Worm (Caenorhabditis elegans) whole organism, L1 larva: ENCODE results near the gene eif-1.A.
A peak's percentile ranks its signal among the peaks of the same experiment; 100 is the strongest.

Experiments used
- aha-1 ChIP-seq: fragments of 150-350 bp; optimal IDR thresholded peaks from 2 replicates; lab custom pipeline; 2014; ENCODE audit warnings: missing biosample characterization, missing genetic modification characterization
- blmp-1 ChIP-seq: fragments of 150-350 bp; optimal IDR thresholded peaks from 2 replicates; lab custom pipeline; 2014; ENCODE audit warnings: missing biosample characterization, missing genetic modification characterization
- ceh-90 ChIP-seq: sonication (generic microtip); optimal IDR thresholded peaks from 2 replicates; lab custom pipeline; 2016; ENCODE audit warnings: missing genetic modification characterization, missing compliant biosample characterization
- dpl-1 ChIP-seq, 3 experiments: fragments of 150-350 bp in 2 of 3; sonication (generic microtip) in 1 of 3; optimal IDR thresholded peaks; 2 replicates each; lab custom pipeline; 2014 to 2017; ENCODE audit warnings: missing biosample characterization in 3 of 3, missing genetic modification characterization in 3 of 3, missing genetic modification reagents in 3 of 3
- efl-1 ChIP-seq, 4 experiments: fragments of 150-350 bp; optimal IDR thresholded peaks in 3 of 4; peaks in 1 of 4; 1 replicate in 1 of 4; 2 replicates in 3 of 4; lab custom pipeline; 2014; ENCODE audit warnings: missing biosample characterization in 2 of 4, missing genetic modification characterization in 2 of 4, missing genetic modification reagents in 2 of 4
- efl-3 ChIP-seq: fragments of 200-800 bp; sonication (Bioruptor generic); optimal IDR thresholded peaks from 2 replicates; lab custom pipeline; 2018; ENCODE audit warnings: mild to moderate bottlenecking, missing genetic modification characterization, missing compliant biosample characterization
- egl-27 ChIP-seq, 2 experiments: fragments of 150-350 bp in 1 of 2; sonication (generic microtip); optimal IDR thresholded peaks; 3 replicates each; lab custom pipeline; 2017 to 2018; ENCODE audit warnings: missing biosample characterization in 2 of 2, missing genetic modification characterization in 2 of 2, missing genetic modification reagents in 2 of 2
- elt-2 ChIP-seq: sonication (generic microtip); optimal IDR thresholded peaks from 2 replicates; lab custom pipeline; 2016; ENCODE audit warnings: missing genetic modification characterization, mild to moderate bottlenecking, inconsistent platforms, missing compliant biosample characterization, missing genetic modification reagents
- elt-3 ChIP-seq, 6 experiments: fragments of 150-350 bp in 1 of 6; sonication (generic microtip); optimal IDR thresholded peaks; 2 replicates each; lab custom pipeline; 2017 to 2018; ENCODE audit warnings: missing biosample characterization in 6 of 6, missing genetic modification characterization in 6 of 6, inconsistent platforms in 1 of 6
- ets-5 ChIP-seq: fragments of 200-800 bp; sonication (Bioruptor generic); IDR thresholded peaks from 2 replicates; pipeline ENCODE4 v1.3.6; 2022; ENCODE audit warnings: missing genetic modification characterization, missing compliant biosample characterization
- fos-1 ChIP-seq: fragments of 150-350 bp; optimal IDR thresholded peaks from 2 replicates; lab custom pipeline; 2014; ENCODE audit warnings: missing biosample characterization, missing genetic modification characterization
- grh-1 ChIP-seq: fragments of 200-800 bp; sonication (Bioruptor generic); IDR thresholded peaks from 2 replicates; pipeline ENCODE4 v1.3.6; 2022; ENCODE audit warnings: missing genetic modification reagents, missing genetic modification characterization, missing compliant biosample characterization
- hlh-17 ChIP-seq: fragments of 200-800 bp; sonication (Bioruptor generic); optimal IDR thresholded peaks from 2 replicates; lab custom pipeline; 2018; ENCODE audit warnings: missing genetic modification characterization, mild to moderate bottlenecking, missing compliant biosample characterization, moderate library complexity, borderline replicate concordance
- hlh-4 ChIP-seq: sonication (generic microtip); optimal IDR thresholded peaks from 2 replicates; lab custom pipeline; 2016; ENCODE audit warnings: mild to moderate bottlenecking, missing genetic modification characterization, missing compliant biosample characterization
- irx-1 ChIP-seq: sonication (generic microtip); optimal IDR thresholded peaks from 2 replicates; lab custom pipeline; 2016; ENCODE audit warnings: missing genetic modification characterization, missing compliant biosample characterization
- jun-1 ChIP-seq: fragments of 150-350 bp; optimal IDR thresholded peaks from 2 replicates; lab custom pipeline; 2014; ENCODE audit warnings: missing biosample characterization, missing genetic modification reagents, missing genetic modification characterization
- lin-13 ChIP-seq: fragments of 150-350 bp; optimal IDR thresholded peaks from 2 replicates; lab custom pipeline; 2014; ENCODE audit warnings: missing biosample characterization, missing genetic modification reagents, missing genetic modification characterization
- lin-14 ChIP-seq: fragments of 200-800 bp; sonication (Bioruptor generic); optimal IDR thresholded peaks from 2 replicates; lab custom pipeline; 2018; ENCODE audit warnings: mild to moderate bottlenecking, missing genetic modification characterization, moderate library complexity, missing compliant biosample characterization
- lin-35 ChIP-seq, 2 experiments: fragments of 150-350 bp; optimal IDR thresholded peaks; 2 replicates each; lab custom pipeline; 2014; ENCODE audit warnings: missing biosample characterization in 2 of 2, missing genetic modification characterization in 2 of 2, missing genetic modification reagents in 2 of 2
- mdl-1 ChIP-seq, 2 experiments: fragments of 150-350 bp; optimal IDR thresholded peaks; 2 replicates each; lab custom pipeline; 2014 to 2017; ENCODE audit warnings: missing biosample characterization in 2 of 2, missing genetic modification characterization in 2 of 2, inconsistent platforms in 1 of 2
- mep-1 ChIP-seq: fragments of 150-350 bp; optimal IDR thresholded peaks from 2 replicates; lab custom pipeline; 2014; ENCODE audit warnings: missing biosample characterization, missing genetic modification characterization
- nhr-19 ChIP-seq: fragments of 200-800 bp; sonication (Bioruptor generic); conservative IDR thresholded peaks from 2 replicates; pipeline ENCODE4 v1.3.6; 2022; ENCODE audit warnings: missing genetic modification characterization, missing compliant biosample characterization
- nhr-20 ChIP-seq: sonication (generic microtip); optimal IDR thresholded peaks from 2 replicates; lab custom pipeline; 2016; ENCODE audit warnings: mild to moderate bottlenecking, missing genetic modification characterization, missing compliant biosample characterization
- nhr-71 ChIP-seq: sonication (generic microtip); optimal IDR thresholded peaks from 2 replicates; lab custom pipeline; 2016; ENCODE audit warnings: mild to moderate bottlenecking, missing genetic modification characterization, moderate library complexity, missing compliant biosample characterization
- nhr-76 ChIP-seq: sonication (generic microtip); optimal IDR thresholded peaks from 2 replicates; lab custom pipeline; 2017; ENCODE audit warnings: missing biosample characterization, missing genetic modification characterization
- nhr-77 ChIP-seq: fragments of 150-350 bp; optimal IDR thresholded peaks from 2 replicates; lab custom pipeline; 2014; ENCODE audit warnings: missing biosample characterization, missing genetic modification characterization
- snu-23 ChIP-seq: sonication (generic microtip); optimal IDR thresholded peaks from 2 replicates; lab custom pipeline; 2016; ENCODE audit warnings: missing genetic modification characterization, missing compliant biosample characterization
- sptf-1 ChIP-seq: fragments of 150-350 bp; optimal IDR thresholded peaks from 2 replicates; lab custom pipeline; 2014; ENCODE audit warnings: missing biosample characterization, missing genetic modification characterization
- xbp-1 ChIP-seq: sonication (generic microtip); optimal IDR thresholded peaks from 2 replicates; lab custom pipeline; 2016; ENCODE audit warnings: missing genetic modification characterization, missing compliant biosample characterization
- ztf-11 ChIP-seq, 2 experiments: sonication (generic microtip); optimal IDR thresholded peaks; 2 replicates each; lab custom pipeline; 2016 to 2017; ENCODE audit warnings: missing genetic modification characterization in 2 of 2, missing biosample characterization in 1 of 2, missing compliant biosample characterization in 1 of 2

eif-1.A gene

DNA sequence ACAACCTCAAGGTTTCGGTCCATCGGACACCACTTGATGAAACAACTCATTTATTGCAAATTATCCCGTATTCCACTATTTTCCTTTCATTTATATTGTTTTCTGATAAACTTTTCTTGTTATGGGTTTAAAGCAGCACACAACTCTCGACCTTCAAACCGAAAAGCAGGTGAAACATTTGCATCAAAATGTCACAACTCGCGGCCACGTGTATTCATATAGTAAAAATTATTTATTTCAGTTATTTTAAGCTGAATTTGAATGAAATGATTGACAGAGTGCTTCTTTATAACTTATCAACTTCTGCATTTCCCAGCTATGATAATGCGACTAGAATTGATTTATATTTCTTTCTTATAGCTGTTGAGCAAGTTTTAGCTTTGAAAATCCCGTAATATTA is 1.1 kb downstream of the eif-1.A start, which contains the start of gene srw-95:
Gene srw-95, plus strand, starts transcription at position 213 of the 400 bp plus-strand sequence.
- TF ChIP-seq irx-1 (tag; lab: Kevin White, UChicago) (no peak), efl-1 (optimal IDR thresholded peaks at IDR 0.05; lab: Kevin White, UChicago) (no peak), efl-1 (GFP tag; optimal IDR thresholded peaks at IDR 0.05 in 1 of 2; lab: Kevin White, UChicago) (peak in 1 of 2 experiments; percentile 83)

DNA sequence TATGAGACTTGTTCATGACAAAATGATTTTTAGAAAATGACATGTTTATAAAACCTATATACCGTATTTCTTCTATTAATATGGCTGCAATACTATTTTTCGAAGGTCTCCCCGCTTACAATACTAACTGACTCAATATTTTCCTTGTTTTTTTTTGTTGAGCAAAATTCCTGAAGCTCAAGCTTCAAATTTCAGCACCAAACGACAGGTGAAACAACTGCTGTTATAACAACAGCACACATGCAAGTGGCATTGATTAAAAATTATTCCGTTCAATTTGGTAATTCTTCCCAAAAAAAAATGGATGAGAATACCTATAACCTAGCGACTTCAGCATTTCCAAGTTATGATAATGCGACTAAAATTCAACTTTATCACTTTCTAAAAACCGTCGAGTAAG is 3.5 kb downstream of the eif-1.A start, which contains the start of gene srw-94:
Gene srw-94, plus strand, starts transcription at position 301 of the 400 bp plus-strand sequence.
- TF ChIP-seq lin-14 (no peak), dpl-1 (GFP tag; optimal IDR thresholded peaks at IDR 0.05; lab: Kevin White, UChicago) (no peak), xbp-1 (no peak), egl-27 (tag; optimal IDR thresholded peaks at IDR 0.05; lab: Kevin White, UChicago) (no peak), nhr-71 (no peak), elt-2 (tag; lab: Kevin White, UChicago) (no peak), nhr-20 (tag; lab: Kevin White, UChicago) (no peak), snu-23 (GFP tag; lab: Kevin White, UChicago) (no peak), elt-3 (tag; optimal IDR thresholded peaks at IDR 0.05; lab: Kevin White, UChicago) (no peak), grh-1 (GFP tag; lab: Robert Waterston, UW) (no peak)

DNA sequence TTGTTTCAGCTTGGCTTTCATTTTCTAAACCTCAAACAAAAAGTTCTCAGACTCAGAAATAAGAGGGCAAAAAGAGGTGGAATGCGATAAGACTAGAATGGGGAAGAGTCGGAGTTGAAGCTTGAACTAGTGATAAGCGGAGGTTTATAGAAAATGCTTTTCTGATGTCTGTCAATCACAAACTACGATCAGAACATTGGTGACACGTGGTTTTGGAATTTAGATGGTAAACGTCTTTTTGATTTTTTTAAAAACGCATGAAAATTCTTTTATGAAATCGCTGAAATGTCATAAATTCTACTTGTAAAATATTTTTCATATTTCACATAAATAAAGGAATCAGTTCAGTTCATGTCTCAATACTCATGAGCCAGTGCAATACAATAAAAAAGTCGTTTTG is 10.3 kb downstream of the eif-1.A start, which contains the start of gene H06H21.8:
Gene H06H21.8, minus strand, starts transcription at position 78 of the 400 bp plus-strand sequence.
- peak in 1 of 2 experiments; percentile 11 for TF ChIP-seq lin-35 (GFP tag; optimal IDR thresholded peaks at IDR 0.05; lab: Kevin White, UChicago)
- peak; percentile 35 for TF ChIP-seq elt-2 (tag; lab: Kevin White, UChicago)
- no peak for TF ChIP-seq aha-1
- TF ChIP-seq efl-1 (optimal IDR thresholded peaks at IDR 0.05; lab: Kevin White, UChicago): no peak
- peak in 1 of 2 experiments; percentile 76 for TF ChIP-seq efl-1 (GFP tag; optimal IDR thresholded peaks at IDR 0.05 in 1 of 2; lab: Kevin White, UChicago)

DNA sequence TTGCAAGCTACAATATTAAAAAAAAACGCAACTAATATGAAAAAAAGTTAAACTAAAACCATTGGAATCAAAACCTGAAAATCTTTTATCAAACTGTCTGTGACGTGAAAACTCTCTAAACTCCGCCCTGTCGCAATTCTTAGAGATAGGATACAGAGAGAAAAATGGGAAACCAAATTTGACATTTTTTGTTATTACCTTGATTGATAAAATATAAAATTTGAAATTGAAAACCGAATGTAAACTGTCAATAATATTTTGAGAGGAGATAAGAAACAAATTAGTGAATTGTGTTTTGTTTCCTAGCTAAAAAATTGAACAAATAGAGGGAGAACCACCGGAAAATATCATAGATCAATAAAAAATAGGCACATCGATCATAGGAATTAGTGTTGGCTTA is 11.1 kb downstream of the eif-1.A start:
- no peak for TF ChIP-seq mep-1 (tag; lab: Kevin White, UChicago)
- TF ChIP-seq efl-1 (optimal IDR thresholded peaks at IDR 0.05; lab: Kevin White, UChicago): no peak
- TF ChIP-seq efl-1 (GFP tag; optimal IDR thresholded peaks at IDR 0.05 in 1 of 2; lab: Kevin White, UChicago): peak in 1 of 2 experiments; percentile 54

DNA sequence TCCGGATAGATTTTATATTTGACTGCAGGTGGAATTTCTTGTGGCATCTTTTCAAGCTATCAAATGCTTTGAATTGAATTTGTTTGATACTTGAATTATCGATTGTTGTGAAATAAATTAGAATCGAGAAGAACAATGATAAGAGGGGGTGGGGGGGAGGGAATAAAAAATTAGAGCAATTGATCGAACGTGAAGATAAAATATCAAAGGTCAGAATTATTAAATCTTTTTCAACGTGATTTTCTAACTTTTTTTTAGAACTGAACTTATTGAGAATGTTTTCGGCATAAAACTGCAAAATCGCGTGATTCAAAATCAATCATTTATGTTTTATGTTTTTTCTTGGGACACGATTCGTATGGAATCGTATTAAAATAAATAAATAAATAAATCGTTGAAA is 16.5 kb downstream of the eif-1.A start, which contains the start of gene mpz-4:
Gene mpz-4, minus strand, starts transcription at position 101 of the 400 bp plus-strand sequence.
- TF ChIP-seq elt-3 (tag; optimal IDR thresholded peaks at IDR 0.05; lab: Kevin White, UChicago): no peak
- no peak for TF ChIP-seq ztf-11 (tag; optimal IDR thresholded peaks at IDR 0.05; lab: Kevin White, UChicago)
- TF ChIP-seq efl-3: no peak
- no peak for TF ChIP-seq lin-13 (GFP tag; lab: Kevin White, UChicago)
- TF ChIP-seq ets-5 (GFP tag; lab: Robert Waterston, UW): no peak
- TF ChIP-seq sptf-1 (tag; lab: Kevin White, UChicago): no peak
- TF ChIP-seq jun-1 (tag; lab: Kevin White, UChicago): no peak
- TF ChIP-seq mep-1 (tag; lab: Kevin White, UChicago): no peak
- no peak for TF ChIP-seq nhr-77 (tag; lab: Kevin White, UChicago)
- TF ChIP-seq nhr-76: no peak
- no peak for TF ChIP-seq mdl-1 (tag; optimal IDR thresholded peaks at IDR 0.05; lab: Kevin White, UChicago)
- no peak for TF ChIP-seq blmp-1
- no peak for TF ChIP-seq fos-1
- no peak for TF ChIP-seq hlh-4 (tag; lab: Kevin White, UChicago)

DNA sequence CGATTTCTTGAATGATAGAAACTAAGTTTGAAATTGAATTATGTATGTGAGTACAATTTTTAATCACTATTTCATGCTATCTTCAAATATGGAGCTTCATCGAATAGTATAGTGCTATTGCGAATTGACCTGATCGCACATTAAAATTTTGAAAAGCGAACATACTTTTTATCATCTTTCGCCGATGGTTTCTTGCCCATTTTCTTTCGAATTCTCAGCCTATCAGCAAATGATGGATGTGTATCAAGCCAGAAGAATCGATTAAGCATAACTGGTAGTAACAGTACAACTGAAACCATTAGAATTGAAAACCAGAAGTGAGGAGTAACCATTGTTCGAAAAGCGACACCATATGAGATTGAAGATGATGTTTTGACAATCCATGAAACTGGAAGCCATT is 18.9 kb downstream of the eif-1.A start:
- no peak for TF ChIP-seq nhr-71
- no peak for TF ChIP-seq ceh-90 (tag; lab: Kevin White, UChicago)
- no peak for TF ChIP-seq hlh-17 (GFP tag; lab: Kevin White, UChicago)
- no peak for TF ChIP-seq nhr-19 (GFP tag; lab: Robert Waterston, UW)
- TF ChIP-seq, all 84 proteins: peak for 0
